Worm (Caenorhabditis elegans) whole organism, L4/young adult: ENCODE measurements around the gene fust-1.

Experiments used
- W03F9.2 ChIP-seq: fragments of 150-350 bp; optimal IDR thresholded peaks from 2 replicates; lab custom pipeline; 2014; ENCODE audit warnings: missing biosample characterization, missing genetic modification characterization
- him-1 ChIP-seq: sonication (generic microtip); optimal IDR thresholded peaks from 2 replicates; lab custom pipeline; 2016; ENCODE audit warnings: missing genotype, missing genetic modification reagents, missing genetic modification characterization, missing compliant biosample characterization

ce11 chrII:7199308-7199707 lies 46.9 kb downstream of the fust-1 start, which contains the start of gene E04F6.6:
- no peak for TF ChIP-seq him-1 (tag; lab: Kevin White, UChicago)
- TF ChIP-seq W03F9.2, result no peak
